Fruit fly (Drosophila melanogaster) whole organism, adult: Measurements from ENCODE around the gene CG14183.

Experiments used
- CG11617 ChIP-seq: fragments of 200-800 bp; sonication (Bioruptor generic); optimal IDR thresholded peaks from 2 replicates; lab custom pipeline; 2017; ENCODE audit warnings: mild to moderate bottlenecking, missing biosample characterization, missing genetic modification reagents, missing genetic modification characterization
- CG5204 ChIP-seq: fragments of 200-800 bp; sonication (Bioruptor generic); optimal IDR thresholded peaks from 2 replicates; lab custom pipeline; 2016; ENCODE audit warnings: missing biosample characterization, missing genetic modification characterization
- CG7045 ChIP-seq: fragments of 200-800 bp; sonication (Bioruptor generic); optimal IDR thresholded peaks from 2 replicates; lab custom pipeline; 2017; ENCODE audit warnings: missing biosample characterization, mild to moderate bottlenecking, missing genetic modification characterization
- CG7101 ChIP-seq: fragments of 200-800 bp; sonication (Bioruptor generic); optimal IDR thresholded peaks from 2 replicates; lab custom pipeline; 2018; ENCODE audit warnings: missing biosample characterization, mild to moderate bottlenecking, missing genetic modification characterization, moderate library complexity
- Crg-1 ChIP-seq: fragments of 200-800 bp; sonication (Bioruptor generic); optimal IDR thresholded peaks from 2 replicates; lab custom pipeline; 2016; ENCODE audit warnings: missing biosample characterization, missing genetic modification characterization
- Hr96 ChIP-seq: fragments of 200-800 bp; sonication (Bioruptor generic); optimal IDR thresholded peaks from 2 replicates; lab custom pipeline; 2016; ENCODE audit warnings: missing biosample characterization, missing genetic modification characterization
- Mnt ChIP-seq: fragments of 200-800 bp; sonication (Bioruptor generic); optimal IDR thresholded peaks from 2 replicates; lab custom pipeline; 2016; ENCODE audit warnings: missing biosample characterization, mild to moderate bottlenecking, missing genetic modification characterization
- cnc ChIP-seq, 2 experiments: fragments of >200 bp; optimal IDR thresholded peaks; 2 replicates each; lab custom pipeline; 2017
- ovo ChIP-seq: fragments of 200-800 bp; sonication (Bioruptor generic); optimal IDR thresholded peaks from 2 replicates; lab custom pipeline; 2016; ENCODE audit warnings: missing biosample characterization, missing genetic modification characterization
- tj ChIP-seq: fragments of 200-800 bp; sonication (Bioruptor generic); optimal IDR thresholded peaks from 3 replicates; lab custom pipeline; 2017; ENCODE audit warnings: missing biosample characterization, mild to moderate bottlenecking, missing genetic modification characterization, moderate library complexity

dm6 chr3L:19981385-19981784 lies 46.2 kb downstream of the CG14183 start, which contains the start of gene CG17732:
- TF ChIP-seq tj (GFP tag; lab: Kevin White, UChicago) (no peak), CG5204 (GFP tag; lab: Kevin White, UChicago) (no peak), Crg-1 (GFP tag; lab: Kevin White, UChicago) (no peak), Hr96 (GFP tag; lab: Kevin White, UChicago) (no peak), CG7101 (tag; lab: Kevin White, UChicago) (no peak), CG11617 (GFP tag; lab: Kevin White, UChicago) (no peak), cnc (optimal IDR thresholded peaks at IDR 0.05; lab: Kevin White, UChicago) (no peak), CG7045 (GFP tag; lab: Kevin White, UChicago) (no peak), ovo (GFP tag; lab: Kevin White, UChicago) (no peak), Mnt (no peak)
